Worm (Caenorhabditis elegans) whole organism, L2 larva: ENCODE results near the gene T11B7.5.

ENCODE experiments used
- ama-1 ChIP-seq: fragments of 150-350 bp; optimal IDR thresholded peaks from 2 replicates; lab custom pipeline; 2018; ENCODE audit warnings: inconsistent platforms
- ceh-82 ChIP-seq: fragments of 150-350 bp; optimal IDR thresholded peaks from 2 replicates; lab custom pipeline; 2014; ENCODE audit warnings: missing biosample characterization, missing genetic modification characterization
- fos-1 ChIP-seq: fragments of 150-350 bp; optimal IDR thresholded peaks from 2 replicates; lab custom pipeline; 2014; ENCODE audit warnings: missing biosample characterization, missing genetic modification characterization
- lin-39 ChIP-seq: fragments of 150-350 bp; optimal IDR thresholded peaks from 2 replicates; lab custom pipeline; 2014; ENCODE audit warnings: missing biosample characterization, missing genetic modification reagents, missing genetic modification characterization
- nhr-23 ChIP-seq: fragments of 150-350 bp; optimal IDR thresholded peaks from 2 replicates; lab custom pipeline; 2014; ENCODE audit warnings: missing biosample characterization, missing genetic modification reagents, missing genetic modification characterization
- nhr-25 ChIP-seq: fragments of 150-350 bp; sonication (generic microtip); optimal IDR thresholded peaks from 3 replicates; lab custom pipeline; 2014; ENCODE audit warnings: missing biosample characterization, missing genetic modification characterization
- skn-1 ChIP-seq: sonication (generic microtip); optimal IDR thresholded peaks from 2 replicates; lab custom pipeline; 2017; ENCODE audit warnings: missing biosample characterization, missing genetic modification characterization
- snpc-4 ChIP-seq: fragments of 150-350 bp; optimal IDR thresholded peaks from 2 replicates; lab custom pipeline; 2014; ENCODE audit warnings: missing biosample characterization, missing genetic modification characterization
- unc-55 ChIP-seq: fragments of 150-350 bp; sonication (generic microtip); optimal IDR thresholded peaks from 3 replicates; lab custom pipeline; 2014; ENCODE audit warnings: missing biosample characterization, missing genetic modification reagents, missing genetic modification characterization
- unc-62 ChIP-seq: fragments of 150-350 bp; optimal IDR thresholded peaks from 2 replicates; lab custom pipeline; 2014; ENCODE audit warnings: missing biosample characterization, missing genetic modification reagents, missing genetic modification characterization
- zag-1 ChIP-seq: fragments of 150-350 bp; optimal IDR thresholded peaks from 2 replicates; lab custom pipeline; 2014; ENCODE audit warnings: missing biosample characterization, missing genetic modification characterization

DNA sequence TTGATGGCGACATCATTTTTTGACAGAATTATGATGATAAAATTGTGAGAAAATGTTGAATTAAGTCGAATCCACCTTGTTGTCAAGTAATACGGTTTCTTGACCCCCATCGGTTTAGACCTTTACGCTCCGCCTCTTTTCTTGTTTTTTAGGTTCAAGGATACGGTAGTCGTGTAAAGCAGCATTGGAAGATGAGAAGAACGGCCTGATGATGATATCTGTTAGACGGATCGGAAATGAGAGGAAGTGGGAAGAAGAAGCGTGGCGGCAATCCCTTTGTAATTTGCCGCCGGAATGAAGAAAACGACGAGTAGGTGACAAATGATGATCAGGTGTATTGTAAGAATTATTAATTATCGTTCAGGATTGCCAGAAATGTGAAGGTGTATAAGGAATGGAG is 23.9 kb upstream of the T11B7.5 start, which contains the start of gene npax-4:
- no peak for TF ChIP-seq unc-55 (GFP tag; lab: Kevin White, UChicago)
- no peak for TF ChIP-seq unc-62
- TF ChIP-seq zag-1 (tag; lab: Kevin White, UChicago) = no peak
- TF ChIP-seq skn-1 = no peak
- no peak for TF ChIP-seq nhr-23
- no peak for TF ChIP-seq ama-1 (lab: Kevin White, UChicago)
- no peak for TF ChIP-seq lin-39 (tag; lab: Kevin White, UChicago)
- TF ChIP-seq nhr-25 (tag; lab: Kevin White, UChicago) = no peak
- TF ChIP-seq snpc-4 (tag; lab: Kevin White, UChicago) = no peak
- TF ChIP-seq fos-1 = no peak
- no peak for TF ChIP-seq ceh-82
